Worm (Caenorhabditis elegans) whole organism, L1 larva: Measurements from ENCODE around the gene nhr-50.

ENCODE experiments used
- elt-2 ChIP-seq: sonication (generic microtip); optimal IDR thresholded peaks from 2 replicates; lab custom pipeline; 2016; ENCODE audit warnings: missing genetic modification characterization, mild to moderate bottlenecking, inconsistent platforms, missing compliant biosample characterization, missing genetic modification reagents
- lin-39 ChIP-seq: fragments of 150-350 bp; optimal IDR thresholded peaks from 2 replicates; lab custom pipeline; 2014; ENCODE audit warnings: missing biosample characterization, missing genetic modification reagents, missing genetic modification characterization
- unc-130 ChIP-seq: fragments of 150-350 bp; optimal IDR thresholded peaks from 2 replicates; lab custom pipeline; 2017; ENCODE audit warnings: missing biosample characterization, missing genetic modification characterization, inconsistent platforms
- unc-62 ChIP-seq: fragments of 150-350 bp; optimal IDR thresholded peaks from 2 replicates; lab custom pipeline; 2014; ENCODE audit warnings: missing biosample characterization, missing genetic modification reagents, missing genetic modification characterization

DNA sequence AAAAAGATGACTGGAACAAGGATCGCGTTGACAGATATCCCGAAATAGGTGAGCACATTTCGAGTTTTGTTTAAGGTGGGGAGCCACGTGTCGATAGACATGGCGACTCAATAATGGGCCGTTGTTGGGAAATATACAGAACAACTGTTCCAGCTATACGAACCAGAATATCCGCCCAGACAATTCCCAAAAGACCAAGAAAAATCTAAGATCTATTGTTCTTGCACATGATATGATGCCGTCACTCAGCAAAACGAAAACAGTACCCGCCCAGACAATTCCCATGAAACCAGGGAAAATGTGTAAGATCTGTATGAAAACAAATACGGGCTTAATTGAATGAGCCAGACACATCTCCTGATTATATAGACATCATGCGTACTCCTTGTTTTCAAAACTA lies 7.1 kb upstream of the nhr-50 start, which contains the start of gene str-231:
- TF ChIP-seq elt-2 (no peak), unc-130 (no peak), lin-39 (tag; lab: Kevin White, UChicago) (no peak), unc-62 (GFP tag; lab: Kevin White, UChicago) (no peak)
